Worm (Caenorhabditis elegans): Measurements from ENCODE around the gene M117.6.

Gene M117.6

ce11 chrIV:11857159-11857565 lies 29.2 kb upstream of the M117.6 start (continued):
- TF ChIP-seq mes-4 (tag; optimal IDR thresholded peaks at IDR 0.05) (no peak), mel-28 (tag; optimal IDR thresholded peaks at IDR 0.05; ENCODE audit: borderline replicate concordance) (no peak), lir-1 (GFP tag; conservative IDR thresholded peaks at IDR 0.05) (no peak; the same call in 1 of the 2 replicates), B0019.2 (GFP tag; conservative IDR thresholded peaks at IDR 0.05) (no peak), snpc-4 (GFP tag; optimal IDR thresholded peaks at IDR 0.05) (no peak), snpc-4 (tag; optimal IDR thresholded peaks at IDR 0.05) (peak in 2 of 4 experiments; percentile 21 to 27), F23B12.7 (tag; optimal IDR thresholded peaks at IDR 0.05; ENCODE audit: insufficient read depth) (no peak), Y95B8A.8 (GFP tag; IDR thresholded peaks at IDR 0.05) (0 out of 2 replicates have a peak, but pooled peaks have one; percentile 26), hmg-20 (GFP tag; IDR thresholded peaks at IDR 0.05) (0 out of 2 replicates have a peak, but pooled peaks have one; percentile 20), Y56A3A.18 (GFP tag; IDR thresholded peaks at IDR 0.05) (no peak), mxl-1 (tag; optimal IDR thresholded peaks at IDR 0.05) (no peak), C17E4.6 (GFP tag; IDR thresholded peaks at IDR 0.05) (no peak), tlf-1 (GFP tag; optimal IDR thresholded peaks at IDR 0.05) (no peak), F37B4.10 (GFP tag; IDR thresholded peaks at IDR 0.05) (no peak), ztf-3 (GFP tag; optimal IDR thresholded peaks at IDR 0.05) (no peak), F39B2.1 (GFP tag; IDR thresholded peaks at IDR 0.05) (no peak), ztf-25 (GFP tag; IDR thresholded peaks at IDR 0.05) (no peak), B0035.1 (tag; optimal IDR thresholded peaks at IDR 0.05) (no peak), dox-1 (GFP tag; IDR thresholded peaks at IDR 0.05) (peak; percentile 85), rcor-1 (GFP tag; IDR thresholded peaks at IDR 0.05) (peak; percentile 56; the same call in 1 of the 2 replicates), Y79H2A.3 (GFP tag; conservative IDR thresholded peaks at IDR 0.05) (no peak), F10E7.11 (tag; optimal IDR thresholded peaks at IDR 0.05) (no peak), hlh-12 (tag; optimal IDR thresholded peaks at IDR 0.05) (no peak), ceh-79 (tag; optimal IDR thresholded peaks at IDR 0.05) (no peak), dpff-1 (tag; optimal IDR thresholded peaks at IDR 0.05) (no peak), ama-1 (optimal IDR thresholded peaks at IDR 0.05) (no peak), ama-1 (GFP tag; optimal IDR thresholded peaks at IDR 0.05) (no peak), nhr-80 (tag; optimal IDR thresholded peaks at IDR 0.05) (peak; percentile 57), akir-1 (GFP tag; optimal IDR thresholded peaks at IDR 0.05) (no peak), egl-44 (GFP tag; IDR thresholded peaks at IDR 0.05) (no peak), attf-3 (GFP tag; conservative IDR thresholded peaks at IDR 0.05) (no peak), K11D2.4 (GFP tag; IDR thresholded peaks at IDR 0.05) (peak; percentile 53), unc-130 (GFP tag; optimal IDR thresholded peaks at IDR 0.05) (no peak), nfya-1 (tag; optimal IDR thresholded peaks at IDR 0.05; ENCODE audit: borderline replicate concordance, insufficient read depth) (no peak), xnd-1 (tag; optimal IDR thresholded peaks at IDR 0.05) (no peak), ztf-6 (GFP tag; IDR thresholded peaks at IDR 0.05) (no peak), nhr-27 (tag; optimal IDR thresholded peaks at IDR 0.05) (no peak), C06A6.2 (GFP tag; conservative IDR thresholded peaks at IDR 0.05) (no peak), pha-4 (tag; optimal IDR thresholded peaks at IDR 0.05) (no peak), dpl-1 (GFP tag; optimal IDR thresholded peaks at IDR 0.05) (no peak), let-607 (tag; optimal IDR thresholded peaks at IDR 0.05) (no peak), zfh-2 (GFP tag; conservative IDR thresholded peaks at IDR 0.05) (peak; percentile 99), ztf-26 (tag; optimal IDR thresholded peaks at IDR 0.05) (no peak), cebp-1 (GFP tag; IDR thresholded peaks at IDR 0.05) (peak; percentile 89), cebp-1 (tag; optimal IDR thresholded peaks at IDR 0.05) (peak; percentile 96), hsf-1 (GFP tag; IDR thresholded peaks at IDR 0.05) (no peak), B0261.1 (tag; optimal IDR thresholded peaks at IDR 0.05) (no peak), rec-8 (tag; optimal IDR thresholded peaks at IDR 0.05) (no peak), bed-2 (GFP tag; IDR thresholded peaks at IDR 0.05) (no peak)

All from whole organism, young adult.